Fruit fly (Drosophila melanogaster) whole organism: ENCODE data around the gene crm.

Experiments used
- CG8478 ChIP-seq: fragments of >200 bp; optimal IDR thresholded peaks from 2 replicates; lab custom pipeline; 2018; ENCODE audit warnings: inconsistent platforms
- Dll ChIP-seq: fragments of >200 bp; optimal IDR thresholded peaks from 2 replicates; lab custom pipeline; 2017
- EcR ChIP-seq, 2 experiments: fragments of >200 bp; optimal IDR thresholded peaks; 2 replicates each; lab custom pipeline; 2017; ENCODE audit warnings: missing biosample characterization in 2 of 2, missing genetic modification characterization in 2 of 2, missing genetic modification reagents in 2 of 2
- pan ChIP-seq: fragments of >200 bp; optimal IDR thresholded peaks from 2 replicates; lab custom pipeline; 2017
- usp ChIP-seq: fragments of >200 bp; optimal IDR thresholded peaks from 2 replicates; lab custom pipeline; 2017; ENCODE audit warnings: missing biosample characterization, missing genetic modification characterization, mixed read lengths

- TF ChIP-seq pan (lab: Kevin White, UChicago) = no peak
- TF ChIP-seq CG8478 (lab: Kevin White, UChicago) = no peak
- TF ChIP-seq usp (GFP tag; lab: Kevin White, UChicago) = no peak
- TF ChIP-seq Dll (lab: Kevin White, UChicago) = no peak
- TF ChIP-seq EcR (GFP tag; optimal IDR thresholded peaks at IDR 0.05; lab: Kevin White, UChicago) = no peak
These were observed 53.0 kb downstream of the crm start, which contains the start of gene per for dm6 chrX:2685580-2685979.
